Fruit fly (Drosophila melanogaster): Measurements from ENCODE around the gene Aldh7A1.

The Aldh7A1 gene

DNA sequence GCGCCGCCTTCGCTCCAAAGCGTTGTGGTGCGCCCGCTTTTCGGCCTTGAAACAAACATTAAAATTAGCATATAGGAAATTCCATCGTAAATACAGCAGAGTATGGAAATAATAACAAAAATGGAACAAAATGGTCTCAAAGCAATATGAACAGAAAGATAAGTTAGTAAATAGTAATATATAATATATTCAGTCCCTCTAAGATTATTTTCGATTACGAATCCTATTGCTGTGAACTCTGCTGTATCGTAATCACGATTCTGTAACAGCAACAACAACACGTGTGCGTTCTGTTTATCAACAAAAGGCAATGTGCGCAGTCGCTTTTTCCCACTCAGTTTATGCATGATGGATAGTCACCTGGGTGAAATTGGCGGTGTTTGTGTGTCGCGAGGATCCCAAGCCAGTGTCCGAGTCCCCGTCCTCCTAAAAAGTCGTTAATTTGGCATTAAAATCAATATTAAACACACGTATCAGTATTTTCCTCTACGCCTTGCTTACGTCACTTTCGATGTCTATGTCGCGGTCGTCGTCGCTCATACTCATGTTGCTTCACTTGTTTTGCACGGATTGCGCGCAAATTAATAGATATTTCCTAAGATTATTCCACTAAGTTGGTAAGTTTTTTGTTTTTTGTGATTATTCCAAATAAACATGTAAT lies 5.1 kb downstream of the Aldh7A1 start, which contains the start of the genes CG42374 and Mettl5 (continued):
- peak; percentile 65 for TF ChIP-seq Rfx (GFP tag; IDR thresholded peaks at IDR 0.05)
- peak; percentile 56 for TF ChIP-seq CG2712 (tag; optimal IDR thresholded peaks at IDR 0.05)
- no peak for TF ChIP-seq CG11723 (GFP tag; optimal IDR thresholded peaks at IDR 0.05)
- no peak for TF ChIP-seq CG17328 (GFP tag; IDR thresholded peaks at IDR 0.05)
- TF ChIP-seq caup (GFP tag; optimal IDR thresholded peaks at IDR 0.05; ENCODE audit: severe bottlenecking), result peak; percentile 43
- TF ChIP-seq oc (tag; optimal IDR thresholded peaks at IDR 0.05), result no peak
- peak; percentile 14 for TF ChIP-seq Sox100B (GFP tag; optimal IDR thresholded peaks at IDR 0.05)
- TF ChIP-seq CG2678 (tag; optimal IDR thresholded peaks at IDR 0.05), result peak; percentile 52
- no peak for TF ChIP-seq ap (GFP tag; IDR thresholded peaks at IDR 0.05)
- peak; percentile 44 for TF ChIP-seq fd96Cb (tag; optimal IDR thresholded peaks at IDR 0.05)
- TF ChIP-seq CG11247 (GFP tag; IDR thresholded peaks at IDR 0.05), result no peak
- TF ChIP-seq CG30403 (GFP tag; optimal IDR thresholded peaks at IDR 0.05), result peak; percentile 34
- no peak for TF ChIP-seq Ets65A (GFP tag)
- 0 out of 3 replicates have a peak, but pooled peaks have one; percentile 50 for TF ChIP-seq ase (GFP tag; IDR thresholded peaks at IDR 0.05)
- no peak for TF ChIP-seq HLH54F (GFP tag; optimal IDR thresholded peaks at IDR 0.05)
- TF ChIP-seq dmrt99B (tag; optimal IDR thresholded peaks at IDR 0.05), result peak; percentile 47
- TF ChIP-seq Vsx1 (GFP tag; optimal IDR thresholded peaks at IDR 0.05), result no peak
- TF ChIP-seq gcm (GFP tag; optimal IDR thresholded peaks at IDR 0.05), result peak; percentile 21
- TF ChIP-seq Ravus (GFP tag; IDR thresholded peaks at IDR 0.05), result no peak
- no peak for TF ChIP-seq BtbVII (GFP tag; optimal IDR thresholded peaks at IDR 0.05)
- no peak for TF ChIP-seq Gug (GFP tag; IDR thresholded peaks at IDR 0.05)
- no peak for TF ChIP-seq CG33213 (GFP tag; optimal IDR thresholded peaks at IDR 0.05)
- TF ChIP-seq Med (GFP tag), result peak; percentile 72
- TF ChIP-seq nerfin-1 (tag; optimal IDR thresholded peaks at IDR 0.05), result peak; percentile 92
- TF ChIP-seq CkIIα-i1 (GFP tag; IDR thresholded peaks at IDR 0.05), result no peak
- no peak for TF ChIP-seq ro (GFP tag; IDR thresholded peaks at IDR 0.05)
- TF ChIP-seq inv (GFP tag; IDR thresholded peaks at IDR 0.05; ENCODE audit: partially characterized antibody), result no peak
- TF ChIP-seq gro (GFP tag; optimal IDR thresholded peaks at IDR 0.05), result no peak
- TF ChIP-seq Lpt (GFP tag; optimal IDR thresholded peaks at IDR 0.05), result no peak
- no peak for TF ChIP-seq CG4707 (GFP tag; optimal IDR thresholded peaks at IDR 0.05)
- no peak for TF ChIP-seq Dfd (GFP tag; optimal IDR thresholded peaks at IDR 0.05)
- peak; percentile 23 for TF ChIP-seq CG4424 (GFP tag; optimal IDR thresholded peaks at IDR 0.05)
- no peak for TF ChIP-seq CoRest (tag; optimal IDR thresholded peaks at IDR 0.05)
- no peak for TF ChIP-seq usp (GFP tag; optimal IDR thresholded peaks at IDR 0.05)
- TF ChIP-seq luna (GFP tag; optimal IDR thresholded peaks at IDR 0.05), result no peak
- TF ChIP-seq Meics (GFP tag; optimal IDR thresholded peaks at IDR 0.05), result peak; percentile 60
- TF ChIP-seq CG11696 (GFP tag; IDR thresholded peaks at IDR 0.05), result peak; percentile 98
- TF ChIP-seq fd64A (GFP tag; optimal IDR thresholded peaks at IDR 0.05), result no peak
- peak; percentile 42 for TF ChIP-seq HmgZ (tag; optimal IDR thresholded peaks at IDR 0.05)
- TF ChIP-seq CG43689 (GFP tag; IDR thresholded peaks at IDR 0.05), result no peak
- no peak for TF ChIP-seq mld (GFP tag; IDR thresholded peaks at IDR 0.05; ENCODE audit: partially characterized antibody)
- peak; percentile 45 for TF ChIP-seq CG17359 (tag; optimal IDR thresholded peaks at IDR 0.05)
- no peak for TF ChIP-seq D (optimal IDR thresholded peaks at IDR 0.05)
- no peak for TF ChIP-seq D (GFP tag; optimal IDR thresholded peaks at IDR 0.05)
- no peak for TF ChIP-seq Usf (GFP tag; optimal IDR thresholded peaks at IDR 0.05)
- TF ChIP-seq eyg (GFP tag; optimal IDR thresholded peaks at IDR 0.05), result no peak
- 0 out of 2 replicates have a peak, but pooled peaks have one; percentile 5 for TF ChIP-seq al (GFP tag; IDR thresholded peaks at IDR 0.05)
- TF ChIP-seq CG12104 (GFP tag; optimal IDR thresholded peaks at IDR 0.05), result no peak
- TF ChIP-seq psq (GFP tag; optimal IDR thresholded peaks at IDR 0.05), result no peak
- TF ChIP-seq Tbp (GFP tag; optimal IDR thresholded peaks at IDR 0.05), result no peak
- peak; percentile 7 for TF ChIP-seq chn (GFP tag; optimal IDR thresholded peaks at IDR 0.05)

All from whole organism, embryonic.